Fruit fly (Drosophila melanogaster) whole organism, embryonic: ENCODE measurements around the gene Or67d.
A peak's percentile ranks its signal among the peaks of the same experiment; 100 is the strongest.

Source experiments
- BEAF-32 ChIP-seq: fragments of 200-800 bp; sonication (Bioruptor generic); optimal IDR thresholded peaks from 3 replicates; lab custom pipeline; 2017; ENCODE audit warnings: missing biosample characterization, missing genetic modification characterization, mild to moderate bottlenecking, moderate library complexity, missing genetic modification reagents
- CG10462 ChIP-seq: fragments of 200-800 bp; sonication (Bioruptor generic); optimal IDR thresholded peaks from 2 replicates; lab custom pipeline; 2016; ENCODE audit warnings: missing biosample characterization, missing genetic modification characterization
- CG12299 ChIP-seq: fragments of 200-800 bp; sonication (Bioruptor generic); optimal IDR thresholded peaks from 2 replicates; lab custom pipeline; 2018; ENCODE audit warnings: missing biosample characterization, mild to moderate bottlenecking, missing genetic modification characterization
- CG12391 ChIP-seq: fragments of 200-800 bp; sonication (Bioruptor generic); optimal IDR thresholded peaks from 3 replicates; lab custom pipeline; 2018; ENCODE audit warnings: missing biosample characterization, mild to moderate bottlenecking, missing genetic modification characterization, moderate library complexity
- CG13123 ChIP-seq: fragments of 200-800 bp; sonication (Bioruptor generic); optimal IDR thresholded peaks from 2 replicates; lab custom pipeline; 2016; ENCODE audit warnings: missing biosample characterization, missing genetic modification characterization
- CG13775 ChIP-seq: fragments of 200-800 bp; sonication (Bioruptor generic); optimal IDR thresholded peaks from 3 replicates; lab custom pipeline; 2017; ENCODE audit warnings: missing biosample characterization, mild to moderate bottlenecking, missing genetic modification characterization
- CG14014 ChIP-seq: fragments of 200-800 bp; sonication (Bioruptor generic); IDR thresholded peaks from 2 replicates; pipeline ENCODE4 v1.3.6; 2022; ENCODE audit warnings: missing biosample characterization, missing genetic modification characterization
- CG14965 ChIP-seq: fragments of 200-800 bp; sonication (Bioruptor generic); optimal IDR thresholded peaks from 2 replicates; lab custom pipeline; 2016; ENCODE audit warnings: missing biosample characterization, missing genetic modification characterization, borderline replicate concordance
- CG1529 ChIP-seq: fragments of 200-800 bp; sonication (Bioruptor generic); optimal IDR thresholded peaks from 3 replicates; lab custom pipeline; 2018; ENCODE audit warnings: missing biosample characterization, missing genetic modification characterization
- CG16779 ChIP-seq: fragments of 200-800 bp; sonication (Bioruptor generic); IDR thresholded peaks from 2 replicates; pipeline ENCODE4 v1.3.6; 2022; ENCODE audit warnings: missing biosample characterization, missing genetic modification characterization
- CG16813 ChIP-seq: fragments of 200-800 bp; sonication (Bioruptor generic); IDR thresholded peaks from 3 replicates; pipeline ENCODE4 v1.3.6; 2022; ENCODE audit warnings: missing biosample characterization, missing genetic modification characterization; ENCODE audit not compliant: partially characterized antibody
- CG2116 ChIP-seq: fragments of 200-800 bp; sonication (Bioruptor generic); optimal IDR thresholded peaks from 3 replicates; lab custom pipeline; 2018; ENCODE audit warnings: missing biosample characterization, mild to moderate bottlenecking, missing genetic modification characterization
- CG31365 ChIP-seq: fragments of 200-800 bp; sonication (Bioruptor generic); optimal IDR thresholded peaks from 2 replicates; lab custom pipeline; 2018; ENCODE audit warnings: missing biosample characterization, mild to moderate bottlenecking, missing genetic modification characterization
- CG31388 ChIP-seq: fragments of 200-800 bp; sonication (Bioruptor generic); optimal IDR thresholded peaks from 2 replicates; lab custom pipeline; 2016; ENCODE audit warnings: missing biosample characterization, missing genetic modification characterization
- CG3838 ChIP-seq: fragments of 200-800 bp; sonication (Bioruptor generic); optimal IDR thresholded peaks from 3 replicates; lab custom pipeline; 2016; ENCODE audit warnings: missing biosample characterization, missing genetic modification characterization
- CG4282 ChIP-seq: fragments of 200-800 bp; sonication (Bioruptor generic); optimal IDR thresholded peaks from 2 replicates; lab custom pipeline; 2016; ENCODE audit warnings: missing biosample characterization, missing genetic modification characterization
- CG4424 ChIP-seq: fragments of 200-800 bp; sonication (Bioruptor generic); optimal IDR thresholded peaks from 3 replicates; lab custom pipeline; 2016; ENCODE audit warnings: missing biosample characterization, missing genetic modification characterization
- CG5245 ChIP-seq: fragments of 200-800 bp; sonication (Bioruptor generic); optimal IDR thresholded peaks from 3 replicates; lab custom pipeline; 2016; ENCODE audit warnings: missing biosample characterization, missing genetic modification characterization
- CG5953 ChIP-seq: fragments of 200-800 bp; sonication (Bioruptor generic); IDR thresholded peaks from 2 replicates; pipeline ENCODE4 v1.3.6; 2022; ENCODE audit warnings: missing biosample characterization, missing genetic modification characterization
- CG6654 ChIP-seq: fragments of 200-800 bp; sonication (Bioruptor generic); optimal IDR thresholded peaks from 2 replicates; lab custom pipeline; 2017; ENCODE audit warnings: missing biosample characterization, mild to moderate bottlenecking, missing genetic modification characterization
- CG6765 ChIP-seq: fragments of 200-800 bp; sonication (Bioruptor generic); optimal IDR thresholded peaks from 3 replicates; lab custom pipeline; 2017; ENCODE audit warnings: missing biosample characterization, mild to moderate bottlenecking, missing genetic modification characterization
- CG8281 ChIP-seq: fragments of 200-800 bp; sonication (Bioruptor generic); optimal IDR thresholded peaks from 2 replicates; lab custom pipeline; 2018; ENCODE audit warnings: missing biosample characterization, mild to moderate bottlenecking, missing genetic modification characterization, moderate library complexity
- CG8388 ChIP-seq: fragments of 200-800 bp; sonication (Bioruptor generic); optimal IDR thresholded peaks from 2 replicates; lab custom pipeline; 2019; ENCODE audit warnings: missing biosample characterization, mild to moderate bottlenecking, missing genetic modification characterization, moderate library complexity
- D19A ChIP-seq: fragments of 200-800 bp; optimal IDR thresholded peaks from 3 replicates; lab custom pipeline; 2019; ENCODE audit warnings: missing biosample characterization, mild to moderate bottlenecking, missing genetic modification characterization, moderate library complexity
- Drgx ChIP-seq: fragments of 200-800 bp; sonication (Bioruptor generic); IDR thresholded peaks from 2 replicates; pipeline ENCODE4 v1.3.6; 2022; ENCODE audit warnings: missing biosample characterization, missing genetic modification characterization
- Elba2 ChIP-seq: fragments of 200-800 bp; sonication (Bioruptor generic); optimal IDR thresholded peaks from 3 replicates; lab custom pipeline; 2016; ENCODE audit warnings: missing biosample characterization, missing genetic modification characterization
- HLH4C ChIP-seq: fragments of 200-800 bp; sonication (Bioruptor generic); IDR thresholded peaks from 3 replicates; pipeline ENCODE4 v1.3.6; 2022; ENCODE audit warnings: missing biosample characterization, missing genetic modification characterization; ENCODE audit not compliant: partially characterized antibody
- Hmr ChIP-seq: fragments of 200-800 bp; sonication (Bioruptor generic); optimal IDR thresholded peaks from 3 replicates; lab custom pipeline; 2017; ENCODE audit warnings: mild to moderate bottlenecking, missing biosample characterization, missing genetic modification reagents, missing genetic modification characterization
- Hr51 ChIP-seq, 2 experiments: fragments of 200-800 bp; sonication (Bioruptor generic); optimal IDR thresholded peaks; 2 replicates in 1 of 2; 3 replicates in 1 of 2; lab custom pipeline; 2016 to 2018; ENCODE audit warnings: missing biosample characterization in 2 of 2, missing genetic modification characterization in 2 of 2, mild to moderate bottlenecking in 1 of 2, moderate library complexity in 1 of 2
- Lhr ChIP-seq: fragments of 200-800 bp; sonication (Bioruptor generic); optimal IDR thresholded peaks from 3 replicates; lab custom pipeline; 2017; ENCODE audit warnings: mild to moderate bottlenecking, missing biosample characterization, missing genetic modification reagents, missing genetic modification characterization
- MBD-R2 ChIP-seq: fragments of 200-800 bp; sonication (Bioruptor generic); IDR thresholded peaks from 2 replicates; pipeline ENCODE4 v1.3.6; 2022; ENCODE audit warnings: missing biosample characterization, missing genetic modification characterization
- Opbp ChIP-seq: fragments of 200-800 bp; sonication (Bioruptor generic); IDR thresholded peaks from 3 replicates; pipeline ENCODE4 v1.3.6; 2022; ENCODE audit warnings: missing biosample characterization, missing genetic modification characterization; ENCODE audit not compliant: partially characterized antibody
- Xrp1 ChIP-seq: fragments of 200-800 bp; sonication (Bioruptor generic); IDR thresholded peaks from 2 replicates; pipeline ENCODE4 v1.3.6; 2022; ENCODE audit warnings: missing biosample characterization, missing genetic modification characterization
- ara ChIP-seq: fragments of 200-800 bp; sonication (Bioruptor generic); IDR thresholded peaks from 2 replicates; pipeline ENCODE4 v1.3.6; 2022; ENCODE audit warnings: missing biosample characterization, missing genetic modification characterization
- ase ChIP-seq: fragments of 200-800 bp; sonication (Bioruptor generic); IDR thresholded peaks from 3 replicates; pipeline ENCODE4 v1.3.6; 2022; ENCODE audit warnings: missing biosample characterization, missing genetic modification characterization
- dimm ChIP-seq: fragments of 200-800 bp; sonication (Bioruptor generic); IDR thresholded peaks from 2 replicates; pipeline ENCODE4 v1.3.6; 2022; ENCODE audit warnings: missing biosample characterization, missing genetic modification characterization
- dysf ChIP-seq: fragments of 200-800 bp; sonication (Bioruptor generic); IDR thresholded peaks from 3 replicates; pipeline ENCODE4 v1.3.6; 2022; ENCODE audit warnings: missing biosample characterization, missing genetic modification characterization
- fd3F ChIP-seq: fragments of 200-800 bp; sonication (Bioruptor generic); optimal IDR thresholded peaks from 2 replicates; lab custom pipeline; 2018; ENCODE audit warnings: missing biosample characterization, mild to moderate bottlenecking, missing genetic modification characterization, moderate library complexity
- her ChIP-seq: fragments of 200-800 bp; sonication (Bioruptor generic); optimal IDR thresholded peaks from 2 replicates; lab custom pipeline; 2016; ENCODE audit warnings: missing biosample characterization, missing genetic modification characterization
- ken ChIP-seq: fragments of 200-800 bp; sonication (Bioruptor generic); IDR thresholded peaks from 3 replicates; pipeline ENCODE4 v1.3.6; 2022; ENCODE audit warnings: missing biosample characterization, missing genetic modification characterization
- lab ChIP-seq: fragments of 200-800 bp; sonication (Bioruptor generic); optimal IDR thresholded peaks from 3 replicates; lab custom pipeline; 2017; ENCODE audit warnings: missing biosample characterization, missing genetic modification characterization, mild to moderate bottlenecking, moderate library complexity, missing genetic modification reagents
- mam ChIP-seq: fragments of 200-800 bp; sonication (Bioruptor generic); optimal IDR thresholded peaks from 3 replicates; lab custom pipeline; 2016; ENCODE audit warnings: missing biosample characterization, missing genetic modification characterization
- row ChIP-seq: fragments of 200-800 bp; sonication (Bioruptor generic); IDR thresholded peaks from 3 replicates; pipeline ENCODE4 v1.3.6; 2022; ENCODE audit warnings: missing biosample characterization, missing genetic modification characterization
- slp2 ChIP-seq: fragments of 200-800 bp; sonication (Bioruptor generic); optimal IDR thresholded peaks from 2 replicates; lab custom pipeline; 2016; ENCODE audit warnings: missing biosample characterization, missing genetic modification characterization
- sob ChIP-seq: fragments of 200-800 bp; sonication (Bioruptor generic); IDR thresholded peaks from 2 replicates; pipeline ENCODE4 v1.3.6; 2022; ENCODE audit warnings: missing biosample characterization, missing genetic modification characterization
- sqz ChIP-seq: fragments of 200-800 bp; sonication (Bioruptor generic); optimal IDR thresholded peaks from 3 replicates; lab custom pipeline; 2018; ENCODE audit warnings: missing biosample characterization, mild to moderate bottlenecking, missing genetic modification characterization
- tll ChIP-seq, 2 experiments: fragments of 200-800 bp in 1 of 2; fragments of >200 bp in 1 of 2; sonication (Bioruptor generic) in 1 of 2; optimal IDR thresholded peaks; 2 replicates each; lab custom pipeline; 2017 to 2019; ENCODE audit warnings: missing biosample characterization in 2 of 2, missing genetic modification characterization in 2 of 2, mild to moderate bottlenecking in 1 of 2, moderate library complexity in 1 of 2
- ttk ChIP-seq: fragments of 200-800 bp; sonication (Bioruptor generic); IDR thresholded peaks from 2 replicates; pipeline ENCODE4 v2.1.2; 2022; ENCODE audit warnings: missing biosample characterization, missing genetic modification characterization
- unc-4 ChIP-seq: fragments of 200-800 bp; sonication (Bioruptor generic); IDR thresholded peaks from 2 replicates; pipeline ENCODE4 v1.3.6; 2022; ENCODE audit warnings: missing biosample characterization, missing genetic modification characterization; ENCODE audit not compliant: partially characterized antibody
- unpg ChIP-seq: fragments of 200-800 bp; sonication (Bioruptor generic); optimal IDR thresholded peaks from 3 replicates; lab custom pipeline; 2018; ENCODE audit warnings: missing biosample characterization, mild to moderate bottlenecking, missing genetic modification characterization, moderate library complexity
- vvl ChIP-seq: fragments of 200-800 bp; sonication (Bioruptor generic); IDR thresholded peaks from 2 replicates; pipeline ENCODE4 v1.3.6; 2022; ENCODE audit warnings: missing biosample characterization, missing genetic modification characterization

Gene Or67d

DNA sequence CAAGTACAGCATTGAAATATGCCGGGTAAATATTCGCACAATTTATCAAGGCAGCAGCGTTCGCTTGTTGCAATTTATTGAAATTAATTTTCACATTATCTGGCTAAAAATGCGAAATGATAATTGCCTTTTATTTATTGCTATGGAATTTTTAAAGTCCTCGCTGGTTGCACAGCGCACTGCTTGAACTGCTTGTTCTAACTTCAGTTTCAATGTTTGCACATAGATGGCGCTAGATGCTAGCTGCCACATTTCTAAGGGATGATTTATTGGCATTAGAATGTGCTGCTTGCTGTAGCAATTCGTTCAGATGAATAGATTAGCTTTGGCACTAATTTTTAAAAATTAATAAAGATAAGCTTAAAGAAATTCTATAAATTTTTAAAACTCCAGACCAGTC lies 11.9 kb downstream of the Or67d start (continued):
- TF ChIP-seq BEAF-32 (GFP tag; lab: Kevin White, UChicago) (no peak), CG8388 (GFP tag; lab: Kevin White, UChicago) (no peak), CG2116 (GFP tag; lab: Kevin White, UChicago) (no peak), Drgx (GFP tag; lab: Robert Waterston, UW) (no peak), CG12299 (tag; lab: Kevin White, UChicago) (no peak), Hr51 (GFP tag; optimal IDR thresholded peaks at IDR 0.05; lab: Kevin White, UChicago) (no peak), CG3838 (GFP tag; lab: Kevin White, UChicago) (no peak), CG31365 (tag; lab: Kevin White, UChicago) (peak; percentile 98), CG6765 (no peak), dysf (GFP tag; lab: Robert Waterston, UW) (no peak), CG5953 (GFP tag; lab: Robert Waterston, UW) (no peak), mam (GFP tag; lab: Kevin White, UChicago) (no peak), CG4424 (GFP tag; lab: Kevin White, UChicago) (no peak), CG14014 (GFP tag; lab: Robert Waterston, UW) (no peak), MBD-R2 (no peak), sob (no peak), ttk (GFP tag; lab: Robert Waterston, UW) (0 out of 2 replicates have a peak, but pooled peaks have one; percentile 22), ara (GFP tag; lab: Robert Waterston, UW) (no peak), CG10462 (no peak), ase (GFP tag; lab: Robert Waterston, UW) (no peak), unc-4 (GFP tag; lab: Robert Waterston, UW) (no peak), CG16813 (GFP tag; lab: Robert Waterston, UW) (no peak), Opbp (GFP tag; lab: Robert Waterston, UW) (0 out of 3 replicates have a peak, but pooled peaks have one; percentile 23), tll (GFP tag; optimal IDR thresholded peaks at IDR 0.05; lab: Kevin White, UChicago) (peak in 1 of 2 experiments; percentile 11), ken (GFP tag; lab: Robert Waterston, UW) (no peak), fd3F (GFP tag; lab: Kevin White, UChicago) (no peak), HLH4C (GFP tag; lab: Robert Waterston, UW) (no peak), D19A (tag; lab: Kevin White, UChicago) (no peak), dimm (GFP tag; lab: Robert Waterston, UW) (no peak), slp2 (GFP tag; lab: Kevin White, UChicago) (no peak), Hmr (GFP tag; lab: Kevin White, UChicago) (no peak), her (GFP tag; lab: Kevin White, UChicago) (no peak), CG1529 (no peak), CG4282 (no peak), unpg (no peak), Lhr (GFP tag; lab: Kevin White, UChicago) (no peak), CG14965 (GFP tag; lab: Kevin White, UChicago) (peak; percentile 22), Xrp1 (no peak), vvl (GFP tag; lab: Robert Waterston, UW) (no peak), CG12391 (tag; lab: Kevin White, UChicago) (no peak), CG8281 (no peak), Elba2 (GFP tag; lab: Kevin White, UChicago) (no peak), CG6654 (peak; percentile 54), CG31388 (GFP tag; lab: Kevin White, UChicago) (no peak), row (GFP tag; lab: Robert Waterston, UW) (no peak), lab (GFP tag; lab: Kevin White, UChicago) (no peak), sqz (GFP tag; lab: Kevin White, UChicago) (no peak), CG16779 (GFP tag; lab: Robert Waterston, UW) (no peak), CG5245 (GFP tag; lab: Kevin White, UChicago) (no peak), CG13775 (GFP tag; lab: Kevin White, UChicago) (no peak), CG13123 (GFP tag; lab: Kevin White, UChicago) (no peak)
